Worm (Caenorhabditis elegans) whole organism, early embryonic: ENCODE measurements around the gene arrd-11.

Experiments
- B0310.2 ChIP-seq: sonication (generic microtip); optimal IDR thresholded peaks from 2 replicates; lab custom pipeline; 2016; ENCODE audit warnings: mild to moderate bottlenecking, missing genetic modification characterization, missing compliant biosample characterization
- F13C5.2 ChIP-seq: sonication (generic microtip); optimal IDR thresholded peaks from 2 replicates; lab custom pipeline; 2017; ENCODE audit warnings: mild to moderate bottlenecking, missing genetic modification characterization, inconsistent platforms, missing compliant biosample characterization
- ama-1 ChIP-seq: fragments of 150-350 bp; optimal IDR thresholded peaks from 2 replicates; lab custom pipeline; 2014
- ceh-13 ChIP-seq: fragments of 200-800 bp; sonication (Bioruptor generic); optimal IDR thresholded peaks from 2 replicates; lab custom pipeline; 2018; ENCODE audit warnings: mild to moderate bottlenecking, missing genetic modification characterization, missing compliant biosample characterization
- ets-7 ChIP-seq: sonication (generic microtip); optimal IDR thresholded peaks from 2 replicates; lab custom pipeline; 2016; ENCODE audit warnings: missing genotype, missing genetic modification characterization, missing compliant biosample characterization
- flt-1 ChIP-seq: fragments of 200-800 bp; sonication (Bioruptor generic); IDR thresholded peaks from 2 replicates; pipeline ENCODE4 v1.3.6; 2022; ENCODE audit warnings: missing genetic modification characterization, missing compliant biosample characterization
- hmbx-1 ChIP-seq: sonication (generic microtip); optimal IDR thresholded peaks from 2 replicates; lab custom pipeline; 2016; ENCODE audit warnings: mild to moderate bottlenecking, missing genetic modification characterization, missing compliant biosample characterization
- hmg-4 ChIP-seq: fragments of 200-800 bp; sonication (Bioruptor generic); optimal IDR thresholded peaks from 2 replicates; lab custom pipeline; 2018; ENCODE audit warnings: mild to moderate bottlenecking, missing genetic modification characterization, missing compliant biosample characterization
- pes-1 ChIP-seq: fragments of 200-800 bp; sonication (Bioruptor generic); IDR thresholded peaks from 2 replicates; pipeline ENCODE4 v1.3.6; 2022; ENCODE audit warnings: missing genetic modification reagents, missing genetic modification characterization, missing compliant biosample characterization
- scrt-1 ChIP-seq: fragments of 200-800 bp; sonication (Bioruptor generic); IDR thresholded peaks from 2 replicates; pipeline ENCODE4 v1.3.6; 2022; ENCODE audit warnings: missing genetic modification characterization, missing compliant biosample characterization
- sea-1 ChIP-seq: fragments of 200-800 bp; sonication (Bioruptor generic); conservative IDR thresholded peaks from 2 replicates; pipeline ENCODE4 v1.3.6; 2022; ENCODE audit warnings: missing genetic modification characterization, missing compliant biosample characterization

ce11 chrII:13717393-13718367, 45.5 kb upstream of the arrd-11 start:
- TF ChIP-seq flt-1 (no peak), ama-1 (lab: Kevin White, UChicago) (no peak), F13C5.2 (tag; lab: Kevin White, UChicago) (no peak), pes-1 (GFP tag; lab: Robert Waterston, UW) (no peak), hmbx-1 (tag; lab: Kevin White, UChicago) (no peak), hmg-4 (GFP tag; lab: Kevin White, UChicago) (no peak), sea-1 (GFP tag; lab: Robert Waterston, UW) (no peak), B0310.2 (tag; lab: Kevin White, UChicago) (no peak), ets-7 (tag; lab: Kevin White, UChicago) (no peak), ceh-13 (GFP tag; lab: Kevin White, UChicago) (no peak), scrt-1 (no peak)
